Fruit fly (Drosophila melanogaster): ENCODE measurements around the gene Jon99Fi.

dm6 chr3R:30460187-30460586, 28.6 kb upstream of the Jon99Fi start:
- TF ChIP-seq usp (GFP tag; optimal IDR thresholded peaks at IDR 0.05) (no peak), fru (GFP tag; optimal IDR thresholded peaks at IDR 0.05) (no peak)
